Fruit fly (Drosophila melanogaster) whole organism: ENCODE results near the gene CG11885.
"Not testable (repeated sequence)": the region's sequence is repeated elsewhere in the genome, so short reads cannot be mapped to it uniquely, and the experiment has no call there.

Source experiments
- CG8478 ChIP-seq: fragments of >200 bp; optimal IDR thresholded peaks from 2 replicates; lab custom pipeline; 2018; ENCODE audit warnings: inconsistent platforms
- Dll ChIP-seq: fragments of >200 bp; optimal IDR thresholded peaks from 2 replicates; lab custom pipeline; 2017
- EcR ChIP-seq, 2 experiments: fragments of >200 bp; optimal IDR thresholded peaks; 2 replicates each; lab custom pipeline; 2017; ENCODE audit warnings: missing biosample characterization in 2 of 2, missing genetic modification characterization in 2 of 2, missing genetic modification reagents in 2 of 2
- pan ChIP-seq: fragments of >200 bp; optimal IDR thresholded peaks from 2 replicates; lab custom pipeline; 2017
- psq ChIP-seq: fragments of >200 bp; optimal IDR thresholded peaks from 2 replicates; lab custom pipeline; 2017
- usp ChIP-seq: fragments of >200 bp; optimal IDR thresholded peaks from 2 replicates; lab custom pipeline; 2017; ENCODE audit warnings: missing biosample characterization, missing genetic modification characterization, mixed read lengths

CG11885 gene

DNA sequence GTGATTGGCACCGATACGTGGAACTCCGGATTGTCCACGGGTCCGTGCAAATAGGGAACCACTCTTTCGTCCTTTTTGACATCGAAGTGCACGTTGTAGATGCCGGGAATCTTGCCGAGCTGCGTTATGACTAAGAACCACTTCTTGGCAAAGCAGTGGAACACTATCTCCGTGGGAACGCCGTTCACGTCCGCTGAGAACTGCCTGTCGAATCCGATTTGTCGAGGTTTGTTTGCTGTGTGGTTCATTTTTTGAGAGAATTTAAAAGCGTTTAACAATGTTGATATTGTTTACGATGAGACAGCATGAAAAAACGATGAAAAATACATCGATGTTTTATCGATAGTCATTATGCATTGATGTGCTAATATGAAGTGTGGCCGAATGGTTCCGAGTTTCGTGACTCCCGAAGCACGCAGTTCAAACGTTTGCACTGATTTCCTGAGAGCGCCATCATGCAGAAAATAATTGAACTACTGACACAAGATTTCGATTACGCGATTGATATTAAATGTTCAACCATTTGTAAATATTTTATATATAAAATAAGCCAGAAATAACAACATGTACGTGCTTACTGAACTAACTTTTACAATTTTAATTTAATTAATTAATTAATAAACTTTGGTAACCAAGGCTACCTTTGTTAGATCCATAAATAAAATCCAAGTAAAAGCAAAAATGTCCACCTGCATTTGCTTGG is at the start of gene CG11885, which contains the start of gene CG13692:
Gene CG11885, minus strand, starts transcription at position 332 of the 703 bp plus-strand sequence.
Gene CG13692, plus strand, starts transcription at position 653 of the 703 bp plus-strand sequence.
- no peak for TF ChIP-seq pan
- TF ChIP-seq Dll (lab: Kevin White, UChicago): no peak
- TF ChIP-seq usp (GFP tag; lab: Kevin White, UChicago): no peak
- no peak for TF ChIP-seq psq
- TF ChIP-seq EcR (GFP tag; optimal IDR thresholded peaks at IDR 0.05; lab: Kevin White, UChicago): no peak
- no peak for TF ChIP-seq CG8478 (lab: Kevin White, UChicago)

DNA sequence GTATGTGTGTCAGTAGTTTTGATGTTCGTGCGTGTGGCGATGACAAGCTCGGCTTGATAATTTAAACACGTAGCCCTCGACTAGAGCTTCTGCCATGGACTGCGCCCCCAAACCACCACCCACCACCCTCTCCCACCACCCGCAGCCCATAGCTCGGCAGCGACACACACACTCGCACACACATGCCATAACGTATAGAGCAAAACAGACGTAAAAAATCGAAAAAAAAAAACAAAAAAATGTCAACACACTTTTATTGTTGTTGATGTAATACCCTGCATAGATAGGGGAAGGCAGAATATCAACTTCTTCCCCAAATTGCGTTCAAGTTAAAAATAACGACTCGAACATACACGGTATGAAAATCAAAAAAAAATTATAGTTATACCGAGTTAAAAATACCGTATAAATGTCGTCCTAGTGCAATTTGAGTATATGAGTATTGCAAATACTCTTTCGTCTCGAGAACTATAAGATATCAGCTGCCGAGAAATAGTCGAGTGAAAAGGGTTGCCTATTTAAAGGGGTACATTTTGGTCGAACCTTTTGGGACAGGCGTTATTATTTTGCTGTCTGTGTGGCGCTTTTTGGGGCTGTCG is 49.2 kb upstream of the CG11885 start:
- TF ChIP-seq EcR (GFP tag; optimal IDR thresholded peaks at IDR 0.05; lab: Kevin White, UChicago) (no peak), usp (GFP tag; lab: Kevin White, UChicago) (no peak), pan (peak; percentile 82), CG8478 (lab: Kevin White, UChicago) (no peak)

DNA sequence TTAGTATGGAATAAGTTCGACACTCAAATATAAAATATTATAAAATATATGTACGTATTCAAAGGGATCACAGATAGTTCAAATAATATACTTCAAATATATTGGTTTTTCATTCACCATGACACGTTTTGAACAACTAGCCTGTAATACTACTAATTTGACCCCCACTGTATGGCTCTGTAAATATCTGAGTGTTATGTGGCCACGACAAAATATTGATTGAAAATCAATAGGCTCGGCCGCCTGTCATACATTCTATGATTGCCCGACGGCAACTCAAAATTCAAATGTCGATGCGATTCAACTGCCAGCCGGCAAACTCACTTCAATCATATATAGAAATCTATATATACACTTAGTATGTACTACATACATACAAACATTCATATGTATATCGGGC is 48.7 kb upstream of the CG11885 start:
- TF ChIP-seq Dll (lab: Kevin White, UChicago) (no peak), EcR (GFP tag; optimal IDR thresholded peaks at IDR 0.05; lab: Kevin White, UChicago) (no peak), psq (no peak), CG8478 (lab: Kevin White, UChicago) (no peak), usp (GFP tag; lab: Kevin White, UChicago) (no peak), pan (no peak)

DNA sequence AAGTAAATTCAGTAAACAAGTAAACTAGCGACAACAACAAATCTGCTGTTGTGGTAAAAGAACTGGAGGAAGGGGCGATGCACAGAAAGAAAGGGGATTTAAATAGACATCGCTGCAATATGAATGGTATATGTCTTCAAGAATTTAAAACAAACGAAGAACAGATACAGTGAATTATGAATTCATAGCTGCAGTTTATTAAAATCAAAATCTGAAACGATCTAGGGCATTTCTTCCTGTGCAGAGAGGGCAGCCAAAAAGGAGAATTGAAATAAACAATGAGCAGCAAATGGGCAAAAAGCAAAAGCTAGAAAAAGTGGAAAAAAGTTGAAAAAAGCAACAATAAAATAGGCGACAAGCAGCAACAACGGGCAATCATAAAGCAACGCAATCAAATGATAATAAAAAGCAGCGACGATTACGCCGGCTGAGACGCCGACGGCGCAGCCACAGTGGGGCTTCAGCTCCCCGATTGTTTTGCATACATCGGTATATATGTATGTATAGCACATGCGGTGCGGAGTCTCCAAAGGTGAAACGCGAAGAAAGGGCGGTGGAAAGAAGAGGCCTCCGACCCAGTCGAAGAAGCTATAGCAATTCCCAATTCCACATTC is 47.6 kb upstream of the CG11885 start:
- TF ChIP-seq psq (no peak), EcR (GFP tag; optimal IDR thresholded peaks at IDR 0.05; lab: Kevin White, UChicago) (no peak), Dll (lab: Kevin White, UChicago) (no peak), pan (no peak), CG8478 (lab: Kevin White, UChicago) (no peak), usp (GFP tag; lab: Kevin White, UChicago) (no peak)

DNA sequence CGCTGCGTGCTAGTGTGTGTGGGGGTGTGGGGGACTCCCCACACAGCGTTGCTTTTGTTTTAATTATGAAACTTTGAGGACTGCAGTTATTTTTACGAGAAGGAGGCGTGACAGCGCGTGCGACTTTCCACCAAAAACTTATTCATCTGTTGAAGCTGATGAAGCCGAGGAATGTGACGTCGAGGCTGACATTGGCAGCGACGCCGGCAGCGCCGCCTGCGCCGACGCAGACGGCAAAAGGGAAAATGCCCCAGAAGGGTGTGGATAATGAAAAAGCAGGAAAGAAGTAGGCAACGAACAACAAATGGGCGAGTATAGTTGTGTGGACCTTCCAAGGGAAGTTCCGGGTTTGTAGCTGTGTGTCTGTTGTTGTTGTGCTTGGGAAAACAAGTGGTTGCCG is 46.4 kb upstream of the CG11885 start:
- TF ChIP-seq pan: no peak
- TF ChIP-seq CG8478 (lab: Kevin White, UChicago): no peak
- TF ChIP-seq EcR (GFP tag; optimal IDR thresholded peaks at IDR 0.05; lab: Kevin White, UChicago): no peak
- TF ChIP-seq usp (GFP tag; lab: Kevin White, UChicago): no peak
- no peak for TF ChIP-seq psq
- no peak for TF ChIP-seq Dll (lab: Kevin White, UChicago)

DNA sequence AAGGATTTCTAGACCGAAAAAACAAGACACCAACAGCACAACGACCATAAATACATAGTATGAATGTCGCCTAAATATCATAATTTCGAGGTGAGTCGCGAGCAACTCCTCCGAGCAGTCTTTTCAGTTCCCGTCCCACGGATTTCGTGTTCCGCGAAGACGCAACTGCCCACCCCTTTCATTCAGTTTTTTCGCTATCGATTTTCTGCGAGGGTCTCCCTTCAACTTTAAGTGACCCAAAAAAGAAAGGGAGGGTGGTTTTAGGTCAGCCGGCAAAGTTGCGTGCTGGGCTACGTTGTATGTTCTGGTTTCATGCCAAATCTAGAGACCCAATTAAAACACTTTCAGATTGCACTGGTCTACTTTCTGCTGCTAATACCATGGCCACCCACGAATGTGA is 34.5 kb upstream of the CG11885 start:
- TF ChIP-seq Dll (lab: Kevin White, UChicago): no peak

DNA sequence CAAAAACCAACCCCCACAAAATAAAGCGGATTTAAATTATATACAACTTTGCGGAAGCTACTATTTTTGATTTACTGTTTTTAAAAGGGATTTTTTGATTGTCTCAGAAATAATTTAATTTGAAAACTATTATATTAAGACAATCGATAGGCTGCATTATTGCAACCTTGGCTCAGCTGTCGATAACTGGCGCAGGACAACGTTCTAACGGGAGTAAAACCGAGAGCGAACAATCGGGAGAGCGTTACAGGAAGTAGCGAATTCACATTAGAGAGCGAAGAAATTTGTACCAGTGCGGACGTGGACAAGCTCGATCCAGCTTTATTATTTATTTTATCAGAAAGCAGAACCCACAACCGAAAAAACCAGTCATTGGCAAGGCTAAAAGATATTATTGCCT is 34.0 kb upstream of the CG11885 start, which contains the start of gene CG4133:
Gene CG4133, plus strand, starts transcription at position 258 of the 400 bp plus-strand sequence.
- TF ChIP-seq CG8478 (lab: Kevin White, UChicago); pan; Dll (lab: Kevin White, UChicago): not testable (repeated sequence)

DNA sequence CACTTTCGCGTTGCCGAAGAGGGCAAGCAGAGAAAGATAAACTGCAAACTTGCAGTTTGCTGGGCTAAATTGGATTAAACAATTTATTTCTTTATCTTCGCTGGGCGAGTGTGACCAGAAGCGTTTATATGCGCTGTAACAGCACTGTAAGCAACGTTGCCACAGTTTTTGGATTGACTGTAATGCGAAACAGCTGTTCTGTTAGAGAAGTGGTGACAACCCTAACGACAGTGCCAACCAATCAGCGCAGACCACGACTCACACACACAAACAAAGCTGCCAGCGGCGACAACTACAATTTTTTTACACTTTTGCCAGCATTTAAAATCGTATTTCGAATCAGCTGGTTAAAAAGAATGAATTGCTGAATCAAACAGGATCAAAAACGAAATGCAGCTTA is 31.6 kb upstream of the CG11885 start, which contains the start of the genes crq and shv:
Gene crq, minus strand, starts transcription at position 153 of the 400 bp plus-strand sequence.
Gene shv, plus strand, starts transcription at position 237 of the 400 bp plus-strand sequence.
- TF ChIP-seq EcR (GFP tag; optimal IDR thresholded peaks at IDR 0.05; lab: Kevin White, UChicago) (no peak), pan (no peak), Dll (lab: Kevin White, UChicago) (no peak), psq (no peak), CG8478 (lab: Kevin White, UChicago) (no peak), usp (GFP tag; lab: Kevin White, UChicago) (no peak)

DNA sequence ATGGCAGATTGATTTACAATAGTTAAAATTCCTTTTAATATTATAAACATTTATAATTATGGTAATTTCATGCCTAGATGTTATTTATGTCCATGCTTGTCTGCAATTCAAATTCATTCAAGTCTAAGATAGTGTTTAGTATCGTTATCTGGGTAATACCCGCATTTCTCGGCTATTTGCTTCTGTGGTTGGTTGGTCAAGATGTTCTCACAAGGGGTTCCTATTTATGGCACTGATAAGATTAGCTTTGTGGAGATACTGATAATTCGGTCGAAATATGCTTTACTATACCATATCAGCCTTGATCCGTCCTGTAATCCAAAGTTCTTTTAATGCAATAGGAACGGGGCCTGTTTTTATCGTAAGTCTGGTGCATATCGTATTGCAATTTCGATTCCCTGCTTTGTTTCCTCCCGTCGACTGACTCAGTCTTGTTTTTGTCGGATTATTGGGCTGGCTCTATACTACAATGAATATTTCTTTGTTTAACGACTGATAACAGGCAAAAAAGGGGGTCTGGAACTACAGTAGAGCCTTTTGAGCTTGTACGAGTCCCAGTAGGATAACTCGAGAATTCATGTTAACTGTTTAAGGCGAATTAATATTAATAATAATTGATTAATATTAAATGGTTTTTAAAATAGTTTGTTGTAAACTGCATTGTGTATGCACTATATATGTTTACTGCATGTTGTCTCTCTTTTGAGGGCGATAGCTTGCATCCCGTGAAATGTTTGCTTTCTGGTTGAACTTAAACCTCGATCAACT is 30.6 kb upstream of the CG11885 start:
- TF ChIP-seq psq (no peak), CG8478 (lab: Kevin White, UChicago) (no peak), Dll (lab: Kevin White, UChicago) (no peak), usp (GFP tag; lab: Kevin White, UChicago) (no peak), pan (no peak)

DNA sequence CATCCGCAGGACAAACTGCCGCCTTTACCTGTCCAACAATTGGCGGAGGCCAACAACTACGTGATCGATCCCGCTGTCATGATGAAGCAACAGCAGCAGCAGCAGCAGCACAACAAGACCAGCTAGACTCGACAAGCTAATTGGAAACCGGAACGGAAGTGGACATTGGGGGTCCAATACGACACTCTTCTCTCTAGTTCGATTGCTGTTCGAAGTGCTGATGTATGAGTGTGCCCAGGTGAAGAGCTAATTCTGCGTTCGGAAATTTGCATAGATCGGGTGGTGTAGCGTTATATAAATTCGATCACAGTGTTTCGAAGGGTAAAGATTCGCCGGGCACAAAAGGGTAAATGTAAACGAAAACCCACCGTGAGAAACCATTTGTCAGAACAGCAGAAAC is 25.9 kb upstream of the CG11885 start:
- TF ChIP-seq psq: no peak
- TF ChIP-seq pan: no peak
- TF ChIP-seq EcR (GFP tag; optimal IDR thresholded peaks at IDR 0.05; lab: Kevin White, UChicago): no peak
- TF ChIP-seq Dll (lab: Kevin White, UChicago): no peak
- no peak for TF ChIP-seq usp (GFP tag; lab: Kevin White, UChicago)
- no peak for TF ChIP-seq CG8478 (lab: Kevin White, UChicago)

DNA sequence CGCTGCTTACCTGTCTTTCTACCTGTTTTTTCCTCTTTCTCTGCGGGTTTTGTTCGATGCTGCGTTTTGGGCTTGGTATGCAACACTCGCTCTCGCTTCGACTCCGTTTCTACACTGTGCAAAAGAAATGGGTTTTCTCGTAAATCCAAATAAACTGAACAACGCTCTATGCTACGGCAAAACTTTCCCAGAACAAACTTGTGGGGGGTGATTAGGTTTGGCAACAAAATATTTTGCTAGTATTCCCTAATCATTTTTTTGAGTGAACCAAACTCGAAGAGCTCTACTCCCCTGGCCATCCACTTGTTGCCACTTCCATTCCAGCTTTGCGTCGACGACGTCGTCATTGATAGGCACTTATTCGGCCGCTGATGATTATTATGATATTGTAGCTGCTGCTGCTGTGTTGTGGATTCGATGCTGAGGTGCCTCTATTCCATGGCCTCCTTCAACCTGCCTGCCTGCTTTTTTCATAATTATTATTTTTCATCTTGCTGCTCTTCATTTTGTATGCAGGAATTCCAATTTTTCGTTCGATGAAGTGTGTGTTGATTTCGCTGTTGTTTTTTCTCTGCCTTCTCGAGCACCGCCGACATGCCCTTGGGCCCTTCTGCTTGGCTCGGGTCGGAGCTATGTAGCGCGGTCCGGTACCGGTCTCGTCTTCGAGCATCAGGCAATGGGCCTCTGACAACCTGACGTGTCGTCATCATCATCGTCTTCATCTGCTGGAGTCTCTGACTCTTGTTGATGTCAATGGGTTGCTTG is 20.9 kb upstream of the CG11885 start:
- TF ChIP-seq psq (no peak), usp (GFP tag; lab: Kevin White, UChicago) (no peak), Dll (lab: Kevin White, UChicago) (no peak), EcR (GFP tag; optimal IDR thresholded peaks at IDR 0.05; lab: Kevin White, UChicago) (no peak), CG8478 (lab: Kevin White, UChicago) (no peak), pan (no peak)
